Fruit fly (Drosophila melanogaster): ENCODE measurements around the gene lmgB.

lmgB gene

DNA sequence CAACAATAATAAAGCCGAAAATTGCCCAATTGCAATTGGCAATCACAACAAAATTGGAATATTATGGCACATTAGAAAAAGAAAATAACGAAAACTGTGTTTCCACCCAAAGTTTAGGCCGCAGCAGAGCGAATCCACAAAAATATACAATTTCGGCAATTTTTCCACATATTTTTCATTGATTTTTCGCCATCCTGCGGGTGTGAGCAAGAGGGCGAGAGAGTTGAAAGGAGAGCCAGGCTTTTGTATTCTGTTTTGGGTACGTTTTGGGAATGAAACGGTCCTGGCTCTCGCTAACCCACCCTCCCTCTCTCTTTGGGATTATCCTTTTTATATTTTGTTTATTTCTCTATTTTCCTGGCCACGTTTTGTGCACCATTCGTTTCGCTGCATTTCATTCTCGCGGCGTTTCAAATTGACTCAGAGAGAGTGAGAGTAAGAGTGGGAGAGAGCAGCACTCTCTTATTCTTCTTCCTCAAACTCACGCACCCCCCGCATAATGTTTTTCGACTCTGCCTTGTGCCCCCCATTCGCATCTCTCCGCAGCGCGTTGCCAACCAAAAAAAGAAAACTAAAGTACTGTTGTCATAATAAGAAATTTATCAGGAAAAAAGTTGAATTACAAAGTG lies 15.4 kb upstream of the lmgB start:
- TF ChIP-seq usp (GFP tag; optimal IDR thresholded peaks at IDR 0.05) (no peak), psq (optimal IDR thresholded peaks at IDR 0.05) (no peak), CG8478 (optimal IDR thresholded peaks at IDR 0.05) (no peak), Dll (optimal IDR thresholded peaks at IDR 0.05) (no peak), pan (optimal IDR thresholded peaks at IDR 0.05) (no peak), EcR (GFP tag; optimal IDR thresholded peaks at IDR 0.05) (no peak)

DNA sequence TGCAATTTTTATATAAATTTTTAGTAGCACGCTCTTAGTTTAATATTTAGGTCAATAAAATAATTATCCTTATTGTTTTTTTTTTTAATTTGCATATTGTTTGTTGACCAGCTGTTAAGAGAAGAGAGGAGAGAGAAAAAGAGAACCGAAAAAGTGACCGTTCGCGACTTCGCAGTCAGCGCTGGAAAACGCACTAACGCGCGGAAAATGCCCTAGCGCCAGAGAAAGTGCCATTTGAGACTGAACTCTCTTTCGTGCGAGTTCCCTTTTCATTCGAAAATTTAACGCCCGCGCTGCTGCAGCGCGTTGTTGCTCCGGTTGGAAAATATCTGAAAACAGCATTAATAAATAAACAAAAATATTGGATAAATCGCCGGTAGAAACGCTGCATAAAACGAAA lies 14.7 kb upstream of the lmgB start:
- TF ChIP-seq pan (optimal IDR thresholded peaks at IDR 0.05) (no peak), CG8478 (optimal IDR thresholded peaks at IDR 0.05) (no peak), usp (GFP tag; optimal IDR thresholded peaks at IDR 0.05) (no peak), psq (optimal IDR thresholded peaks at IDR 0.05) (no peak), Dll (optimal IDR thresholded peaks at IDR 0.05) (no peak), EcR (GFP tag; optimal IDR thresholded peaks at IDR 0.05) (no peak)

DNA sequence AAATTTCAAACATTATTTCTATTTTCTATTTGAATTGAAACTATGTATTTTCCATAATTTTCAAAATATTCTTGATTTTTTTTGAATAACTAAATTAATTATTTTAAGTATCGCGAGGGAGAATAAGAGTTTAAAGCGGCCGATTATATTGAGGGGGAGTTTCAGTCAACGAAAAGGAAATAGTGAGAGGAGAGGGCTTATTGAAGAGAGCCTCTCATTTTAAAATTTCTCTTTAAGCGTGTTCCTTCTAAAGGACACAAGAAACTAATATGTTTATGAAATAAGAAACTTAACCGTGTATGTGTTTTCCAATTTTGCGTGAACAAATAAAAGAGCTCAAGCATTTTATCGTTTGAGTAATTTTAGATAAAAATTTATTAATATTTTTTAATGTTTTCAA lies 14.2 kb upstream of the lmgB start:
- TF ChIP-seq CG8478 (optimal IDR thresholded peaks at IDR 0.05), result no peak
- no peak for TF ChIP-seq usp (GFP tag; optimal IDR thresholded peaks at IDR 0.05)
- TF ChIP-seq EcR (GFP tag; optimal IDR thresholded peaks at IDR 0.05), result no peak
- TF ChIP-seq psq (optimal IDR thresholded peaks at IDR 0.05), result no peak
- no peak for TF ChIP-seq pan (optimal IDR thresholded peaks at IDR 0.05)
- TF ChIP-seq Dll (optimal IDR thresholded peaks at IDR 0.05), result no peak

DNA sequence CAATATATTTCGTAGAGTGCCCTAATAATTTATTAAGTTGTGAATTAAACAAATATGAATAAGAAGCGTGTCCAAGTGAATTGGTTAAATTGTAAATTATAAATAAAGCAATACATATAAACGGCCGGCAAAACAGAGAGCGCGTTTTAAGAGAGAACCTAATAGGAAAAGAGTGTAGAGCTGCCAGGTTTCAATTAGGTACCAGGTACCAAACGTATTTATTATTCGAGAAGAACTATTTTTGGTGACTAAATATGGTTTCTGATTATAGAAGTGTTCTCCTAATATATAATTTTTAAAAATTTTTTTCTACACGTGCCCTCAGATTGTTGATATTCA lies 13.8 kb upstream of the lmgB start:
- TF ChIP-seq pan (optimal IDR thresholded peaks at IDR 0.05) (no peak), usp (GFP tag; optimal IDR thresholded peaks at IDR 0.05) (no peak), CG8478 (optimal IDR thresholded peaks at IDR 0.05) (no peak), Dll (optimal IDR thresholded peaks at IDR 0.05) (no peak), psq (optimal IDR thresholded peaks at IDR 0.05) (no peak), EcR (GFP tag; optimal IDR thresholded peaks at IDR 0.05) (no peak)

DNA sequence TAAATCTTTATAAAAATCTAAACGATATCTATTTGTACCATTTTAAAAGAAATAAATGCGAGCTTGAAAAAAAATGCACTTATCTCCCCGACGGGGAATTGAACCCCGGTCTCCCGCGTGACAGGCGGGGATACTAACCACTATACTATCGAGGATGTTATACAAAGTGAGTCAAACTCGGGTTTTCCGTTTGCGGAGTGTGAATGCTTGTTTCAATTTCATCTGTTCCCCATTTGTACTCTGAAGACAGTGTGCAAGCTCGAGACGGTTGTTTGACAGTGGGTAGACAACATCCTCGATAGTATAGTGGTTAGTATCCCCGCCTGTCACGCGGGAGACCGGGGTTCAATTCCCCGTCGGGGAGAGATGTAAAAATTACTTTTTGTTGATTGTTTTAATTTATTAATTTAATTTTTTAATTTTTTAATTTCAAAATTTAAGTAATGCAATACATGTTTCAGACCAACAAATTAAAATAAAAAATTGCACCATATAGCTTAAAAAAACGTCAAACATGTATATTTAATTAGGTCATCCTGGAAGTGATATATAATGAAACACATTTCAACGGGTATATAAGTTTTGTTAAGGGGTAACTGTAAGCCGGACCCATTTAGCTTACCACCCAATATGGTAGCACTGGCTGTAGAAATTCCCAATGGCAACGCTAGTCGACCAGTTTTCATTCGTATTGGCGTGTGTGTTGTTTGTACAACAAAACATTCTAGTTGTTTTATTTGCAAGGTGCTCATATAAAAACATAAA lies 13.2 kb upstream of the lmgB start, which contains the start of gene Sema1a:
Gene Sema1a (plus strand): TSS at position 679 of the 765 bp plus-strand sequence.
- TF ChIP-seq CG8478 (optimal IDR thresholded peaks at IDR 0.05) (no peak), pan (optimal IDR thresholded peaks at IDR 0.05) (peak; percentile 84)

DNA sequence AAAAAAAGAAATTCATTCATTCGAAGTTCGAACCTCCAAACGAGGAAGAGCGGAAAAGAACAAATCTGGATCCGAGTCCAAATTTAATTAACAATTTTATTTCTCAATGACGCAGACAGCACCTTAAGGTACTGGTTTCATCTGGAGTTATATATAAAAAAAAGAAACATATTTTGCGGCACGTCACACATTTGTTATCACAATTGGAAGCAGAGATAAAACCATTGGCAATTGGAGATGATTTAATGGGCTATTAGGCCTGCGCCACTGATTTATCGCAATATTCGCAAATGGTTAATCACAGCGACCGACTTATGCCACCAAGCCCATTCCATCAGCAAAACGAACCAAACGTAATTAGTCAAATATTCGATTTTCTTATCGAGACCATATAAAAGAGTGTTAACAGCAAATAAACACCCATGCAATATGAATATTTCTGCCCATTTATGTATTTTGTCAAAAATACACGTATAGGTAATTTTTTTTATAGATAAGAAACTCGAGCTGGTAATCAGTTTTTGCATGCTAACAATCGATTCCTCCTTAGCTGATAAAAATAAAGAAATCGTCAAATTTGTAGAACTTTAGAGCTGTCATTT lies 10.1 kb upstream of the lmgB start:
- no peak for TF ChIP-seq Dll (optimal IDR thresholded peaks at IDR 0.05)
- no peak for TF ChIP-seq EcR (GFP tag; optimal IDR thresholded peaks at IDR 0.05)
- no peak for TF ChIP-seq psq (optimal IDR thresholded peaks at IDR 0.05)
- no peak for TF ChIP-seq CG8478 (optimal IDR thresholded peaks at IDR 0.05)
- TF ChIP-seq usp (GFP tag; optimal IDR thresholded peaks at IDR 0.05), result no peak
- TF ChIP-seq pan (optimal IDR thresholded peaks at IDR 0.05), result no peak

dm6 chr2L:8535394-8536176 lies 7.2 kb upstream of the lmgB start:
- TF ChIP-seq pan (optimal IDR thresholded peaks at IDR 0.05), result no peak
- TF ChIP-seq EcR (GFP tag; optimal IDR thresholded peaks at IDR 0.05), result no peak
- no peak for TF ChIP-seq Dll (optimal IDR thresholded peaks at IDR 0.05)
- TF ChIP-seq psq (optimal IDR thresholded peaks at IDR 0.05), result no peak
- no peak for TF ChIP-seq usp (GFP tag; optimal IDR thresholded peaks at IDR 0.05)
- TF ChIP-seq CG8478 (optimal IDR thresholded peaks at IDR 0.05), result no peak

DNA sequence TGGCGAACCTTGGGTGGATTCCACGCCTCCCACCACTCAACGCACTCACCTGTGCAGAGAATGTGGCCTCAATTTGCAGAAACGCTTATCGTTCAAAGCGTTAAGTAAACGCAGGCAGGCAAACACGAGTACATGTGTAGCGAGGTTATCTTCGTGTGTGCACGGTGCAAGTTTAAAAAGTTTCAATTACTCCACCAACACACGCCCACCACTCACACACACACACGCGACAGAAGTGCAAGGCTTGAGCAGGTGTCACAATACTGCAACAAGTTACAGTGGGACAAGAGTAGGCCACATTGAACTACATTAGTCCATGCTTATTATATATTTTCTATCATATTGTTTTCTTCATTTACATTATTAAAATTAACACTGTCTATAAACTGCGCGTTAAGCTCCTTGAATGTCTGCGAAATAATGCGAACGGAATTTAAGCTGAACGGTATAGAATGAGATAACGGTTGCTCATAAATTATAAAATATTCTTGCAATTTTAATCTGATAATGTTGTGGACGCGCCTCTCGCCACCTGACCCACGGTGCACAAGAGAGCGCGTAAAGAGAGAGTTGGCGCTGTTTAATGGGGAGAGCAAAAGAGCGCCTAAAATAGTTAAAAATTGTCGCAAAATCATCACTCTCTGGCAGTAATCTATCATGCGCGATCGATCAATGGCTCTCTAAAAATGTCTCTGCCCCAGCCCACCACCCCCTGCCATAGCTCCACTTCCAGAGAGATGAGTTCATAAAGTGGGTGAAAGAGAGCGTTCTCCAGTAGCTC lies 6.3 kb upstream of the lmgB start:
- no peak for TF ChIP-seq psq (optimal IDR thresholded peaks at IDR 0.05)
- peak in 1 of 2 experiments; percentile 65 for TF ChIP-seq EcR (GFP tag; optimal IDR thresholded peaks at IDR 0.05)

- TF ChIP-seq usp (GFP tag; optimal IDR thresholded peaks at IDR 0.05) (no peak), Dll (optimal IDR thresholded peaks at IDR 0.05) (no peak), psq (optimal IDR thresholded peaks at IDR 0.05) (no peak), EcR (GFP tag; optimal IDR thresholded peaks at IDR 0.05) (no peak), pan (optimal IDR thresholded peaks at IDR 0.05) (no peak), CG8478 (optimal IDR thresholded peaks at IDR 0.05) (no peak)
Measured at dm6 chr2L:8534118-8534514, 5.7 kb upstream of the lmgB start.

- TF ChIP-seq EcR (GFP tag; optimal IDR thresholded peaks at IDR 0.05) (no peak), pan (optimal IDR thresholded peaks at IDR 0.05) (no peak), usp (GFP tag; optimal IDR thresholded peaks at IDR 0.05) (no peak), CG8478 (optimal IDR thresholded peaks at IDR 0.05) (no peak), psq (optimal IDR thresholded peaks at IDR 0.05) (no peak), Dll (optimal IDR thresholded peaks at IDR 0.05) (no peak)
Measured at dm6 chr2L:8533632-8534031, 5.2 kb upstream of the lmgB start.

DNA sequence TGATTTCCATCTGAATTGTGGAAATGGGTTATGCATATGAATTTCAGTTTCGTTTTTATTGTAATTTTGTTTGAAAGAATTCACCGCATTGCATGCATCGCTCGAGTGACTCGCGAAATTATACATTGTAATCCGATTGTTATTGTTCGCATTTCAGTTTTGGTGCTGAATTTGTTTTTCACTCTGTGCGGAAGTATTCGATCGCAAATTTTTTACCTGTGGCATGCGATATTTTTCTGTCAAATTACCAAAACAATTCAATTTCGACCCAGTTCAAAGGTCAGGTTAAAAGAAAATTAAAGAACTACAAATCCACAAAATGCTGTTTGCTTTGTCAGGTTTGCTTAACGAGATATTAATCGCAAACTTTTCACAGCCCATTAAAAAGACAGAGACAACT lies 4.4 kb upstream of the lmgB start:
- no peak for TF ChIP-seq EcR (GFP tag; optimal IDR thresholded peaks at IDR 0.05)
- no peak for TF ChIP-seq usp (GFP tag; optimal IDR thresholded peaks at IDR 0.05)
- TF ChIP-seq psq (optimal IDR thresholded peaks at IDR 0.05), result no peak
- no peak for TF ChIP-seq Dll (optimal IDR thresholded peaks at IDR 0.05)
- TF ChIP-seq pan (optimal IDR thresholded peaks at IDR 0.05), result no peak
- TF ChIP-seq CG8478 (optimal IDR thresholded peaks at IDR 0.05), result no peak

Data from whole organism.